Worm (Caenorhabditis elegans) whole organism, L3 larva: Measurements from ENCODE around the gene R11E3.2.

Experiments used
- ZK546.5 ChIP-seq: sonication (generic microtip); optimal IDR thresholded peaks from 2 replicates; lab custom pipeline; 2017; ENCODE audit warnings: missing biosample characterization, missing genetic modification characterization
- ama-1 ChIP-seq: fragments of 150-350 bp; optimal IDR thresholded peaks from 2 replicates; lab custom pipeline; 2018
- ceh-16 ChIP-seq: sonication (generic microtip); optimal IDR thresholded peaks from 2 replicates; lab custom pipeline; 2017; ENCODE audit warnings: missing biosample characterization, missing genetic modification characterization
- ceh-28 ChIP-seq: fragments of 150-350 bp; optimal IDR thresholded peaks from 2 replicates; lab custom pipeline; 2014; ENCODE audit warnings: missing biosample characterization, missing genetic modification reagents, missing genetic modification characterization
- daf-12 ChIP-seq: fragments of 150-350 bp; optimal IDR thresholded peaks from 2 replicates; lab custom pipeline; 2014; ENCODE audit warnings: missing biosample characterization, missing genetic modification reagents, missing genetic modification characterization
- egl-5 ChIP-seq: fragments of 150-350 bp; optimal IDR thresholded peaks from 2 replicates; lab custom pipeline; 2017; ENCODE audit warnings: missing biosample characterization, missing genetic modification reagents, missing genetic modification characterization, inconsistent platforms
- elt-1 ChIP-seq: fragments of 150-350 bp; optimal IDR thresholded peaks from 2 replicates; lab custom pipeline; 2014; ENCODE audit warnings: missing biosample characterization, missing genetic modification characterization
- eor-1 ChIP-seq, 2 experiments: fragments of 150-350 bp; optimal IDR thresholded peaks; 2 replicates each; lab custom pipeline; 2014 to 2018; ENCODE audit warnings: missing biosample characterization in 2 of 2, missing genetic modification characterization in 2 of 2
- fkh-10 ChIP-seq: sonication (generic microtip); optimal IDR thresholded peaks from 2 replicates; lab custom pipeline; 2017; ENCODE audit warnings: missing biosample characterization, missing genetic modification reagents, missing genetic modification characterization
- fkh-2 ChIP-seq: fragments of 150-350 bp; optimal IDR thresholded peaks from 2 replicates; lab custom pipeline; 2014; ENCODE audit warnings: missing biosample characterization, missing genetic modification reagents, missing genetic modification characterization
- fos-1 ChIP-seq: fragments of 150-350 bp; optimal IDR thresholded peaks from 2 replicates; lab custom pipeline; 2014; ENCODE audit warnings: missing biosample characterization, missing genetic modification characterization
- hmg-11 ChIP-seq: sonication (generic microtip); optimal IDR thresholded peaks from 2 replicates; lab custom pipeline; 2016; ENCODE audit warnings: missing genetic modification characterization, missing compliant biosample characterization
- jun-1 ChIP-seq: fragments of 150-350 bp; optimal IDR thresholded peaks from 2 replicates; lab custom pipeline; 2014; ENCODE audit warnings: missing biosample characterization, missing genetic modification reagents, missing genetic modification characterization
- lin-15B ChIP-seq: fragments of 150-350 bp; optimal IDR thresholded peaks from 2 replicates; lab custom pipeline; 2014; ENCODE audit warnings: missing biosample characterization, missing genetic modification characterization
- mdl-1 ChIP-seq: fragments of 150-350 bp; optimal IDR thresholded peaks from 2 replicates; lab custom pipeline; 2014; ENCODE audit warnings: missing biosample characterization, missing genetic modification characterization
- mml-1 ChIP-seq: fragments of 150-350 bp; sonication (generic microtip); optimal IDR thresholded peaks from 3 replicates; lab custom pipeline; 2014; ENCODE audit warnings: missing biosample characterization, missing genetic modification characterization
- nfya-1 ChIP-seq: sonication (generic microtip); optimal IDR thresholded peaks from 2 replicates; lab custom pipeline; 2017; ENCODE audit warnings: missing genetic modification characterization, mild to moderate bottlenecking, missing compliant biosample characterization, antibody characterized with exemption, moderate library complexity; ENCODE audit not compliant: insufficient read depth
- nhr-11 ChIP-seq: fragments of 150-350 bp; optimal IDR thresholded peaks from 2 replicates; lab custom pipeline; 2014; ENCODE audit warnings: missing biosample characterization, missing genetic modification characterization
- nhr-12 ChIP-seq: fragments of 150-350 bp; optimal IDR thresholded peaks from 2 replicates; lab custom pipeline; 2014; ENCODE audit warnings: missing biosample characterization, missing genetic modification characterization
- nhr-23 ChIP-seq: fragments of 150-350 bp; optimal IDR thresholded peaks from 2 replicates; lab custom pipeline; 2014; ENCODE audit warnings: missing biosample characterization, missing genetic modification reagents, missing genetic modification characterization
- nhr-237 ChIP-seq: fragments of 150-350 bp; optimal IDR thresholded peaks from 2 replicates; lab custom pipeline; 2014; ENCODE audit warnings: missing biosample characterization, missing genetic modification characterization
- nhr-25 ChIP-seq: sonication (generic microtip); optimal IDR thresholded peaks from 2 replicates; lab custom pipeline; 2017; ENCODE audit warnings: missing biosample characterization, missing genetic modification characterization
- nhr-28 ChIP-seq: fragments of 150-350 bp; optimal IDR thresholded peaks from 2 replicates; lab custom pipeline; 2014; ENCODE audit warnings: missing biosample characterization, missing genetic modification characterization
- nhr-43 ChIP-seq: sonication (generic microtip); optimal IDR thresholded peaks from 2 replicates; lab custom pipeline; 2016; ENCODE audit warnings: mild to moderate bottlenecking, missing genetic modification characterization, missing compliant biosample characterization; ENCODE audit not compliant: poor library complexity, severe bottlenecking
- nhr-67 ChIP-seq: fragments of 150-350 bp; optimal IDR thresholded peaks from 2 replicates; lab custom pipeline; 2014; ENCODE audit warnings: missing biosample characterization, missing genetic modification characterization
- nhr-76 ChIP-seq: fragments of 150-350 bp; sonication (generic microtip); optimal IDR thresholded peaks from 5 replicates; lab custom pipeline; 2014; ENCODE audit warnings: missing biosample characterization, missing genetic modification characterization
- nhr-77 ChIP-seq: fragments of 150-350 bp; optimal IDR thresholded peaks from 2 replicates; lab custom pipeline; 2014; ENCODE audit warnings: missing biosample characterization, missing genetic modification characterization
- pha-4 ChIP-seq: fragments of 150-350 bp; optimal IDR thresholded peaks from 2 replicates; lab custom pipeline; 2014; ENCODE audit warnings: missing biosample characterization, missing genetic modification reagents, missing genetic modification characterization
- skn-1 ChIP-seq: fragments of 150-350 bp; optimal IDR thresholded peaks from 2 replicates; lab custom pipeline; 2014; ENCODE audit warnings: missing biosample characterization, missing genetic modification characterization
- snpc-4 ChIP-seq: fragments of 150-350 bp; optimal IDR thresholded peaks from 2 replicates; lab custom pipeline; 2014; ENCODE audit warnings: missing biosample characterization, missing genetic modification characterization
- tbx-2 ChIP-seq: sonication (generic microtip); optimal IDR thresholded peaks from 2 replicates; lab custom pipeline; 2016; ENCODE audit warnings: mild to moderate bottlenecking, missing genetic modification characterization, missing compliant biosample characterization
- unc-39 ChIP-seq: sonication (generic microtip); optimal IDR thresholded peaks from 4 replicates; lab custom pipeline; 2017; ENCODE audit warnings: missing biosample characterization, missing genetic modification characterization
- unc-62 ChIP-seq: fragments of 150-350 bp; sonication (generic microtip); optimal IDR thresholded peaks from 4 replicates; lab custom pipeline; 2014; ENCODE audit warnings: missing biosample characterization, missing genetic modification reagents, missing genetic modification characterization
- ztf-4 ChIP-seq: fragments of 150-350 bp; optimal IDR thresholded peaks from 2 replicates; lab custom pipeline; 2014; ENCODE audit warnings: missing biosample characterization, missing genetic modification characterization

The R11E3.2 gene

DNA sequence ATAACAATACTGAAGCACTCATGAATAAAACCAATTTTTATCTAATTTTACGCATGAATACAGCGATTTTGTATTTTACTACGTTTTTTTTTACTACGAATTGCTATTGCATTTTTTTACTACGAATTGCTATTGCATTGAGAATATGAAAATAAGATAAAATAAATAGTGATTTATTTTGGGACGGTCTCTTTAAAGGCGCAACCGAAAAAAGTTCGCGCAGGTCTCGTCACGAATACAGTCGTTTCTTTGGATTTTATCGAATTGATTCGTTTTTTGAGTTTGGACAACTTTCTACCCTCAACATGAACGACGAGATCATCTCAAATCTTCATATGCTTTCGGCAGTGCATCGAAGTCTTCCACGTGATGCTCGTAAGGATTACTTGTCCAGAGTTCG, 20.1 kb upstream of the R11E3.2 start, which contains the start of gene Y17G9B.4:
Gene Y17G9B.4 (plus strand): TSS at position 306 of the 400 bp plus-strand sequence.
- TF ChIP-seq fkh-2 (no peak), nhr-28 (tag; lab: Kevin White, UChicago) (no peak), nhr-25 (tag; lab: Kevin White, UChicago) (no peak), daf-12 (tag; lab: Kevin White, UChicago) (no peak), unc-39 (tag; lab: Kevin White, UChicago) (no peak), ama-1 (lab: Kevin White, UChicago) (no peak), nhr-76 (tag; lab: Kevin White, UChicago) (no peak), nfya-1 (tag; lab: Kevin White, UChicago) (no peak), mdl-1 (tag; lab: Kevin White, UChicago) (no peak), nhr-67 (tag; lab: Kevin White, UChicago) (no peak), fkh-10 (GFP tag; lab: Kevin White, UChicago) (no peak), ZK546.5 (tag; lab: Kevin White, UChicago) (no peak), nhr-43 (no peak), nhr-11 (tag; lab: Kevin White, UChicago) (no peak), ceh-16 (tag; lab: Kevin White, UChicago) (no peak), hmg-11 (tag; lab: Kevin White, UChicago) (no peak), eor-1 (tag; optimal IDR thresholded peaks at IDR 0.05; lab: Kevin White, UChicago) (no peak)

DNA sequence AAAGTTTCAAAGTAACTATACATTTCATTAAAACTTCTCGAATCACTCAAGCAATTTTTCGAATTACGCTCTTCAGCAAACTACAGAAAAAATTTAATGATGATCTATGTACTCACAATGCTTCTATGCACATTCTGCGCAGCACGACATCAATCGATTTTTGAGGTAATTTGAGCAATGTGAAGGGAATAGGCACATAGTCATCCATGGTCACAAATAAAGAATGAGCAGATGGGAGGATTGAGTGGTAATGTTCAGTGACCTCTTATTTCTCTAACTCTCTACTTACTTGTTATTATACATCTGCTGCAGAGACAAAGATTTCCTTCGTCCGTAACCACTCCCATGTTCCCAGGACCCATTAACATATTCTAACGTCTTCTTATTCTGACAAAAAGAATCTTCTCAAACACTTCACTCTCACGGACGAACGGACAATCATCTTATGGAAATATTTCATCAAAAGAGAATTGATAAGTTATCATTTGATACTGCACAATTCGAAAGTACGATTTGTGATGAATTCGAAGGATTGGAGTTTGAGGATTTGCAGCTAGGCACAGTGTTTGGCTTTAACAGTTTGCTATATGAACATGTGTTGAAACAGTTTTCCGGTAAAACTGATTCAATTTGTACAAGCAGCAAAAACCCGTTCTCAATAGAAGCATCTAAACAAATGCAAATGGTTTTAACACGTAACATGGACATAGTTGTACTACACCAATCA, 15.8 kb upstream of the R11E3.2 start, which contains the start of the genes fbxb-77 and Y17G9B.11:
Gene fbxb-77 (minus strand): TSS at position 229 of the 727 bp plus-strand sequence.
Gene Y17G9B.11 (plus strand): TSS at position 677 of the 727 bp plus-strand sequence.
- no peak for TF ChIP-seq jun-1 (tag; lab: Kevin White, UChicago)

DNA sequence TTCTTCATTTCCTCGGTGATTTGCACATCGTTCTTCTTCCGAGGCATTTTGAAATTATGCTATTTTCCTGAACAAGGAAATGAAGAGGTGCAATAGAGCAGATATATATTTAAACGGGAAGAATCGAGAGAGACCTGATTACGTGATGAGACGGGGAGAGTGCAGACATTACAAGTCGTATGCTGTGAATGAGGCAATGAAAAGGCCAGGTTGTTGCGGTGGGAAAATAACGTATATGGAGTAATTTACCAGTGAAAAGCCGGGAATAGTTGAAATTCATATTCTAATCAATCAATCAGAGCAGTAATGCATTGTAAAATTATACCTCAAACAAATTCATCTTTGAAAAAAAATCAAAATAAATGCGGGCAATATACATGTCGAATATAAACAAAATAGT, 13.2 kb upstream of the R11E3.2 start, which contains the start of gene Y17G9B.8:
Gene Y17G9B.8 (minus strand): TSS at position 182 of the 400 bp plus-strand sequence.
- no peak for TF ChIP-seq elt-1 (tag; lab: Kevin White, UChicago)
- TF ChIP-seq mml-1: no peak
- no peak for TF ChIP-seq nhr-11 (tag; lab: Kevin White, UChicago)
- TF ChIP-seq ztf-4 (tag; lab: Kevin White, UChicago): no peak
- TF ChIP-seq ZK546.5 (tag; lab: Kevin White, UChicago): no peak
- TF ChIP-seq nhr-28 (tag; lab: Kevin White, UChicago): no peak
- no peak for TF ChIP-seq jun-1 (tag; lab: Kevin White, UChicago)
- TF ChIP-seq nhr-23 (tag; lab: Kevin White, UChicago): no peak
- TF ChIP-seq unc-62 (GFP tag; lab: Kevin White, UChicago): no peak
- no peak for TF ChIP-seq nhr-25 (tag; lab: Kevin White, UChicago)
- TF ChIP-seq ceh-28: no peak
- TF ChIP-seq skn-1 (tag; lab: Kevin White, UChicago): no peak
- no peak for TF ChIP-seq tbx-2 (tag; lab: Kevin White, UChicago)
- no peak for TF ChIP-seq ceh-16 (tag; lab: Kevin White, UChicago)
- no peak for TF ChIP-seq nhr-77 (tag; lab: Kevin White, UChicago)
- TF ChIP-seq egl-5 (tag; lab: Kevin White, UChicago): no peak
- TF ChIP-seq nhr-67 (tag; lab: Kevin White, UChicago): no peak
- no peak for TF ChIP-seq pha-4
- no peak for TF ChIP-seq nfya-1 (tag; lab: Kevin White, UChicago)
- no peak for TF ChIP-seq unc-39 (tag; lab: Kevin White, UChicago)

DNA sequence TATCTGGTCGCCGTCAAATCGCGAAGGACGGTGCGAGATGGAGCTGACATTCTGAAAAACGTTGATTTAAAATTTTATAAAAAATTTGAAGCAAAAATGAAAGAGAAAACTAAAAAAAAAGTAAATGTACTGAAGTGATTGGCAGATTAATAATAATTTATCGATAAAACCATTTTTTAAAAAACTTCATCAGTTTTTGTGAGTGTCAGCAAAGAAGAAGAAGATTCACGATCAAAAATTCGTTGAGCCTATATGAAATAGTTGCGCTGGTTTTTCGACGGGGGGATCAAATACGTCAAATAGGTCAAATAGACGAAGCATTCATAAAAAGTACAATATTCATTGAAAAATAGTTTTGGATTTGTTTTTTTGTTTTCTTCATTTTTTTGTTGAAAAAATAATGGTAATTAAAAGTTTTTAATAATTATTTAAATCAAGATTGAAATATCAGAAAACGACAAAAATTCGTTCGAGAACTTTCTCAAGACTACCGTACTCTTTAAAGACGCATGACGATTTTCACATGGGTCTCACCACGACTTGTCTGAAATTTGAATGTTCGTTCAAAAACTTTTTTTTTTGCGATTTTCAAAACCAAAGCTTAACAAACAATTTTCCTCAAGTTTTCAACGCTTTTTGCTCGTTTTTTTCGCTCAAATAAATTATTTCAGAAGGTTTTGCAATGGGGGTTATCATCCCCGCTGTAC, 11.4 kb upstream of the R11E3.2 start, which contains the start of the genes memi-1 and cyp-31A3:
Gene memi-1 (minus strand): TSS at position 51 of the 707 bp plus-strand sequence.
Gene cyp-31A3 (plus strand): TSS at position 672 of the 707 bp plus-strand sequence.
- no peak for TF ChIP-seq elt-1 (tag; lab: Kevin White, UChicago)
- TF ChIP-seq nhr-25 (tag; lab: Kevin White, UChicago): no peak
- TF ChIP-seq ceh-16 (tag; lab: Kevin White, UChicago): no peak
- TF ChIP-seq nhr-28 (tag; lab: Kevin White, UChicago): no peak
- no peak for TF ChIP-seq daf-12 (tag; lab: Kevin White, UChicago)
- TF ChIP-seq nhr-12 (tag; lab: Kevin White, UChicago): no peak
- no peak for TF ChIP-seq snpc-4
- no peak for TF ChIP-seq unc-39 (tag; lab: Kevin White, UChicago)
- TF ChIP-seq fos-1 (tag; lab: Kevin White, UChicago): no peak
- TF ChIP-seq lin-15B: no peak
- TF ChIP-seq unc-62 (GFP tag; lab: Kevin White, UChicago): no peak
- no peak for TF ChIP-seq nhr-237
